Fruit fly (Drosophila melanogaster) whole organism, embryonic: Measurements from ENCODE around the gene Fbxl4.

Source experiments
- Atf6 ChIP-seq: fragments of 200-800 bp; sonication (Bioruptor generic); IDR thresholded peaks from 2 replicates; pipeline ENCODE4 v1.3.6; 2022; ENCODE audit warnings: missing biosample characterization, missing genetic modification characterization
- CG10147 ChIP-seq: fragments of 200-800 bp; sonication (Bioruptor generic); optimal IDR thresholded peaks from 2 replicates; lab custom pipeline; 2019; ENCODE audit warnings: missing biosample characterization, mild to moderate bottlenecking, missing genetic modification characterization, moderate library complexity
- CG11696 ChIP-seq: fragments of 200-800 bp; sonication (Bioruptor generic); IDR thresholded peaks from 2 replicates; pipeline ENCODE4 v1.3.6; 2022; ENCODE audit warnings: missing biosample characterization, missing genetic modification characterization
- CG12071 ChIP-seq: fragments of 200-800 bp; sonication (Bioruptor generic); optimal IDR thresholded peaks from 3 replicates; lab custom pipeline; 2018; ENCODE audit warnings: missing biosample characterization, mild to moderate bottlenecking, missing genetic modification characterization
- CG12391 ChIP-seq: fragments of 200-800 bp; sonication (Bioruptor generic); optimal IDR thresholded peaks from 3 replicates; lab custom pipeline; 2018; ENCODE audit warnings: missing biosample characterization, mild to moderate bottlenecking, missing genetic modification characterization, moderate library complexity
- CG15073 ChIP-seq: fragments of 200-800 bp; sonication (Bioruptor generic); optimal IDR thresholded peaks from 2 replicates; lab custom pipeline; 2016; ENCODE audit warnings: missing biosample characterization, missing genetic modification characterization
- CG17359 ChIP-seq: fragments of 200-800 bp; sonication (Bioruptor generic); optimal IDR thresholded peaks from 3 replicates; lab custom pipeline; 2018; ENCODE audit warnings: missing biosample characterization, mild to moderate bottlenecking, missing genetic modification characterization, moderate library complexity
- CG18011 ChIP-seq: fragments of 200-800 bp; sonication (Bioruptor generic); optimal IDR thresholded peaks from 2 replicates; lab custom pipeline; 2017; ENCODE audit warnings: missing biosample characterization, missing genetic modification characterization, mild to moderate bottlenecking, moderate library complexity, missing genotype
- CG18599 ChIP-seq: fragments of 200-800 bp; sonication (Bioruptor generic); optimal IDR thresholded peaks from 3 replicates; lab custom pipeline; 2017; ENCODE audit warnings: missing biosample characterization, missing genetic modification characterization, mild to moderate bottlenecking, moderate library complexity, missing genetic modification reagents
- CG2889 ChIP-seq: fragments of 200-800 bp; sonication (Bioruptor generic); IDR thresholded peaks from 3 replicates; pipeline ENCODE4 v1.3.6; 2022; ENCODE audit warnings: missing biosample characterization, missing genetic modification characterization
- CG30403 ChIP-seq: fragments of 200-800 bp; sonication (Bioruptor generic); optimal IDR thresholded peaks from 3 replicates; lab custom pipeline; 2016; ENCODE audit warnings: missing biosample characterization, missing genetic modification characterization
- CG32532 ChIP-seq: fragments of 200-800 bp; sonication (Bioruptor generic); IDR thresholded peaks from 2 replicates; pipeline ENCODE4 v1.3.6; 2022; ENCODE audit warnings: missing biosample characterization, missing genetic modification characterization
- CG32767 ChIP-seq: fragments of 200-800 bp; sonication (Bioruptor generic); IDR thresholded peaks from 2 replicates; pipeline ENCODE4 v1.3.6; 2022; ENCODE audit warnings: missing biosample characterization, missing genetic modification characterization
- CG42726 ChIP-seq: fragments of 200-800 bp; sonication (Bioruptor generic); IDR thresholded peaks from 2 replicates; pipeline ENCODE4 v1.3.6; 2022; ENCODE audit warnings: missing biosample characterization, missing genetic modification characterization; ENCODE audit not compliant: partially characterized antibody
- CG6689 ChIP-seq: fragments of 200-800 bp; sonication (Bioruptor generic); IDR thresholded peaks from 2 replicates; pipeline ENCODE4 v1.3.6; 2022; ENCODE audit warnings: missing biosample characterization, missing genetic modification characterization
- CG6791 ChIP-seq: fragments of 200-800 bp; sonication (Bioruptor generic); IDR thresholded peaks from 3 replicates; pipeline ENCODE4 v1.3.6; 2022; ENCODE audit warnings: missing biosample characterization, missing genetic modification characterization; ENCODE audit not compliant: partially characterized antibody
- CG7271 ChIP-seq: fragments of 200-800 bp; sonication (Bioruptor generic); optimal IDR thresholded peaks from 2 replicates; lab custom pipeline; 2018; ENCODE audit warnings: missing biosample characterization, mild to moderate bottlenecking, missing genetic modification characterization, moderate library complexity
- CG8359 ChIP-seq: fragments of 200-800 bp; sonication (Bioruptor generic); optimal IDR thresholded peaks from 2 replicates; lab custom pipeline; 2017; ENCODE audit warnings: missing biosample characterization, mild to moderate bottlenecking, missing genetic modification characterization, borderline replicate concordance
- CG9609 ChIP-seq: fragments of 200-800 bp; sonication (Bioruptor generic); optimal IDR thresholded peaks from 3 replicates; lab custom pipeline; 2016; ENCODE audit warnings: missing biosample characterization, missing genetic modification characterization
- CoRest ChIP-seq: fragments of 200-800 bp; sonication (Bioruptor generic); optimal IDR thresholded peaks from 3 replicates; lab custom pipeline; 2018; ENCODE audit warnings: missing biosample characterization, mild to moderate bottlenecking, missing genetic modification characterization, moderate library complexity
- Dref ChIP-seq: fragments of 200-800 bp; sonication (Bioruptor generic); IDR thresholded peaks from 2 replicates; pipeline ENCODE4 v1.3.6; 2022; ENCODE audit warnings: missing biosample characterization, missing genetic modification characterization
- E2f2 ChIP-seq: fragments of 200-800 bp; sonication (Bioruptor generic); IDR thresholded peaks from 2 replicates; pipeline ENCODE4 v1.3.6; 2022; ENCODE audit warnings: missing biosample characterization, missing genetic modification characterization
- Jarid2 ChIP-seq: fragments of 200-800 bp; sonication (Bioruptor generic); optimal IDR thresholded peaks from 3 replicates; lab custom pipeline; 2017; ENCODE audit warnings: mild to moderate bottlenecking, missing biosample characterization, missing genetic modification reagents, missing genetic modification characterization
- Myb ChIP-seq: fragments of 200-800 bp; sonication (Bioruptor generic); optimal IDR thresholded peaks from 2 replicates; lab custom pipeline; 2016; ENCODE audit warnings: missing biosample characterization, missing genetic modification characterization
- Opbp ChIP-seq: fragments of 200-800 bp; sonication (Bioruptor generic); IDR thresholded peaks from 3 replicates; pipeline ENCODE4 v1.3.6; 2022; ENCODE audit warnings: missing biosample characterization, missing genetic modification characterization; ENCODE audit not compliant: partially characterized antibody
- Sry-δ ChIP-seq: fragments of 200-800 bp; sonication (Bioruptor generic); optimal IDR thresholded peaks from 2 replicates; lab custom pipeline; 2016; ENCODE audit warnings: missing biosample characterization, missing genetic modification characterization
- TFAM ChIP-seq: fragments of 200-800 bp; sonication (Bioruptor generic); optimal IDR thresholded peaks from 2 replicates; lab custom pipeline; 2017; ENCODE audit warnings: missing biosample characterization, missing genetic modification characterization, inconsistent platforms
- Xbp1 ChIP-seq: fragments of 200-800 bp; sonication (Bioruptor generic); optimal IDR thresholded peaks from 3 replicates; lab custom pipeline; 2016; ENCODE audit warnings: missing biosample characterization, mild to moderate bottlenecking, missing genetic modification characterization
- Xrp1 ChIP-seq: fragments of 200-800 bp; sonication (Bioruptor generic); IDR thresholded peaks from 2 replicates; pipeline ENCODE4 v1.3.6; 2022; ENCODE audit warnings: missing biosample characterization, missing genetic modification characterization
- ara ChIP-seq: fragments of 200-800 bp; sonication (Bioruptor generic); IDR thresholded peaks from 2 replicates; pipeline ENCODE4 v1.3.6; 2022; ENCODE audit warnings: missing biosample characterization, missing genetic modification characterization
- cato ChIP-seq: fragments of 200-800 bp; sonication (Bioruptor generic); optimal IDR thresholded peaks from 2 replicates; lab custom pipeline; 2016; ENCODE audit warnings: missing biosample characterization, missing genetic modification characterization, borderline replicate concordance
- ci ChIP-seq: fragments of 200-800 bp; sonication (Bioruptor generic); IDR thresholded peaks from 3 replicates; pipeline ENCODE4 v1.3.6; 2022; ENCODE audit warnings: missing biosample characterization, missing genetic modification characterization
- crp ChIP-seq, 2 experiments: fragments of 200-800 bp; sonication (Bioruptor generic); optimal IDR thresholded peaks; 2 replicates in 1 of 2; 3 replicates in 1 of 2; lab custom pipeline; 2017; ENCODE audit warnings: missing biosample characterization in 2 of 2, missing genetic modification characterization in 2 of 2, mild to moderate bottlenecking in 1 of 2, moderate library complexity in 1 of 2
- cwo ChIP-seq: fragments of 200-800 bp; sonication (Bioruptor generic); optimal IDR thresholded peaks from 3 replicates; lab custom pipeline; 2017; ENCODE audit warnings: missing biosample characterization, missing genetic modification characterization, mild to moderate bottlenecking, moderate library complexity, missing genetic modification reagents
- fd96Cb ChIP-seq: fragments of 200-800 bp; sonication (Bioruptor generic); optimal IDR thresholded peaks from 2 replicates; lab custom pipeline; 2018; ENCODE audit warnings: missing biosample characterization, mild to moderate bottlenecking, missing genetic modification characterization, moderate library complexity
- ftz-f1 ChIP-seq: fragments of 200-800 bp; sonication (Bioruptor generic); optimal IDR thresholded peaks from 2 replicates; lab custom pipeline; 2016; ENCODE audit warnings: missing biosample characterization, missing genetic modification characterization
- gfzf ChIP-seq: fragments of 200-800 bp; sonication (Bioruptor generic); optimal IDR thresholded peaks from 2 replicates; lab custom pipeline; 2016; ENCODE audit warnings: missing biosample characterization, mild to moderate bottlenecking, missing genetic modification characterization, moderate library complexity
- grn ChIP-seq: fragments of 200-800 bp; sonication (Bioruptor generic); optimal IDR thresholded peaks from 3 replicates; lab custom pipeline; 2017; ENCODE audit warnings: missing biosample characterization, missing genetic modification characterization
- insv ChIP-seq, 2 experiments: fragments of 200-800 bp; sonication (Bioruptor generic); optimal IDR thresholded peaks; 3 replicates each; lab custom pipeline; 2016 to 2018; ENCODE audit warnings: missing biosample characterization in 2 of 2, missing genetic modification characterization in 2 of 2
- inv ChIP-seq: fragments of 200-800 bp; sonication (Bioruptor generic); IDR thresholded peaks from 2 replicates; pipeline ENCODE4 v1.3.6; 2022; ENCODE audit warnings: missing biosample characterization, missing genetic modification characterization; ENCODE audit not compliant: partially characterized antibody
- lilli ChIP-seq: fragments of 200-800 bp; sonication (Bioruptor generic); optimal IDR thresholded peaks from 3 replicates; lab custom pipeline; 2016; ENCODE audit warnings: missing biosample characterization, missing genetic modification characterization
- nerfin-1 ChIP-seq: fragments of 200-800 bp; sonication (Bioruptor generic); optimal IDR thresholded peaks from 3 replicates; lab custom pipeline; 2019; ENCODE audit warnings: missing biosample characterization, mild to moderate bottlenecking, missing genetic modification characterization, moderate library complexity
- oc ChIP-seq: fragments of 200-800 bp; sonication (Bioruptor generic); optimal IDR thresholded peaks from 2 replicates; lab custom pipeline; 2018; ENCODE audit warnings: missing biosample characterization, mild to moderate bottlenecking, missing genetic modification characterization, moderate library complexity
- pros ChIP-seq: fragments of 200-800 bp; sonication (Bioruptor generic); optimal IDR thresholded peaks from 3 replicates; lab custom pipeline; 2019; ENCODE audit warnings: missing biosample characterization, mild to moderate bottlenecking, missing genetic modification characterization, moderate library complexity
- pzg ChIP-seq: fragments of 200-800 bp; sonication (Bioruptor generic); optimal IDR thresholded peaks from 3 replicates; lab custom pipeline; 2018; ENCODE audit warnings: missing biosample characterization, mild to moderate bottlenecking, missing genetic modification characterization, moderate library complexity
- sens ChIP-seq: fragments of 200-800 bp; sonication (Bioruptor generic); peaks from one replicate; lab custom pipeline; 2016; ENCODE audit warnings: missing biosample characterization, missing genetic modification characterization
- slbo ChIP-seq: fragments of 200-800 bp; sonication (Bioruptor generic); IDR thresholded peaks from 2 replicates; pipeline ENCODE4 v1.3.6; 2022; ENCODE audit warnings: missing biosample characterization, missing genetic modification characterization
- sna ChIP-seq: fragments of 200-800 bp; sonication (Bioruptor generic); IDR thresholded peaks from 2 replicates; pipeline ENCODE4 v1.3.6; 2022; ENCODE audit warnings: missing biosample characterization, missing genetic modification characterization; ENCODE audit not compliant: partially characterized antibody
- tap ChIP-seq: fragments of 200-800 bp; optimal IDR thresholded peaks from 3 replicates; lab custom pipeline; 2019; ENCODE audit warnings: missing biosample characterization, mild to moderate bottlenecking, missing genetic modification characterization, moderate library complexity

The Fbxl4 gene

DNA sequence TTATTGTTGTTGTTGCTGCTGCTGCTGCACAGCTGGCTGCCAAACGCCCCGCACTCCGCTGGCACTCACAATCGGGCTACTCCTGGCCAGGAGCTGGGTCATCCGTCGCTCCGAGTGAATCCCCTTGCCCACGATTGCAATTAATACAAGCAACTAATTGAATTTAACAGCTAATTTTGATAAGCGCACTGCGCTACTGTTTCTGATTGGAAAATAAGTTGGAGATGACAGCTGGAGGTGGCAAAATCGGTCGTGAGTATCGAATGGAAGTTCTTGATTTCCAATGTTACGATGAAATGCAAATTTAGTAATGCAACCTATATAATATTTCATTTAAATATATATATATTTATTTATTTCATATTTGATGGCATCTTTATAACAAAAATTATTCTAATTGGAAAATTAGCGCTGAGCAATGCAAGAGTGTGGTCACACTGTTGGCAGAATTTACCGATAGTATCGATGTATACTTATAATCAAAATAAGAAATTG lies 3.8 kb downstream of the Fbxl4 start, which contains the start of gene CG42271:
Gene CG42271 (minus strand): TSS at position 224 of the 495 bp plus-strand sequence.
- TF ChIP-seq CG11696 (GFP tag; lab: Robert Waterston, UW) (no peak), CG30403 (GFP tag; lab: Kevin White, UChicago) (peak; percentile 43), ftz-f1 (peak; percentile 15), Dref (GFP tag; lab: Robert Waterston, UW) (peak; percentile 40), fd96Cb (tag; lab: Kevin White, UChicago) (peak; percentile 16), sens (GFP tag; lab: Kevin White, UChicago) (peak; percentile 34), CG12071 (no peak), CG6689 (GFP tag; lab: Robert Waterston, UW) (0 out of 2 replicates have a peak, but pooled peaks have one; percentile 12), CG17359 (tag; lab: Kevin White, UChicago) (peak; percentile 34), Jarid2 (GFP tag; lab: Kevin White, UChicago) (no peak), CG18599 (GFP tag; lab: Kevin White, UChicago) (peak; percentile 42), tap (tag; lab: Kevin White, UChicago) (no peak), TFAM (GFP tag; lab: Kevin White, UChicago) (no peak), insv (GFP tag; optimal IDR thresholded peaks at IDR 0.05; lab: Kevin White, UChicago) (peak; percentile 58 to 98), nerfin-1 (tag; lab: Kevin White, UChicago) (peak; percentile 34), CoRest (tag; lab: Kevin White, UChicago) (peak; percentile 76), Xbp1 (GFP tag; lab: Kevin White, UChicago) (peak; percentile 41), cwo (GFP tag; lab: Kevin White, UChicago) (no peak), Sry-δ (GFP tag; lab: Kevin White, UChicago) (peak; percentile 74), CG18011 (GFP tag; lab: Kevin White, UChicago) (no peak), crp (GFP tag; optimal IDR thresholded peaks at IDR 0.05; lab: Kevin White, UChicago) (peak in 1 of 2 experiments; percentile 26), gfzf (GFP tag; lab: Kevin White, UChicago) (no peak), CG15073 (no peak), CG42726 (peak; percentile 40; the same call in 1 of the 2 replicates), CG9609 (no peak), ara (GFP tag; lab: Robert Waterston, UW) (peak; percentile 33; the same call in 1 of the 2 replicates), inv (GFP tag; lab: Robert Waterston, UW) (peak; percentile 95), lilli (peak; percentile 8), CG32532 (GFP tag; lab: Robert Waterston, UW) (peak; percentile 29; the same call in 1 of the 2 replicates), oc (tag; lab: Kevin White, UChicago) (no peak), Atf6 (GFP tag; lab: Robert Waterston, UW) (no peak), cato (GFP tag; lab: Kevin White, UChicago) (no peak), CG10147 (GFP tag; lab: Kevin White, UChicago) (peak; percentile 21), Xrp1 (GFP tag; lab: Robert Waterston, UW) (peak; percentile 46; the same call in 1 of the 2 replicates), CG6791 (peak; percentile 81), slbo (peak; percentile 52), Myb (GFP tag; lab: Kevin White, UChicago) (peak; percentile 5), CG7271 (tag; lab: Kevin White, UChicago) (no peak), grn (GFP tag; lab: Kevin White, UChicago) (no peak), ci (GFP tag; lab: Robert Waterston, UW) (0 out of 3 replicates have a peak, but pooled peaks have one; percentile 9), pzg (peak; percentile 34), E2f2 (GFP tag; lab: Robert Waterston, UW) (0 out of 2 replicates have a peak, but pooled peaks have one; percentile 22), CG8359 (peak; percentile 18), CG12391 (tag; lab: Kevin White, UChicago) (peak; percentile 65), Opbp (GFP tag; lab: Robert Waterston, UW) (peak; percentile 85), CG32767 (no peak), sna (GFP tag; lab: Robert Waterston, UW) (peak; percentile 95), pros (GFP tag; lab: Kevin White, UChicago) (no peak), CG2889 (no peak)
